Fruit fly (Drosophila melanogaster) whole organism, embryonic: ENCODE measurements around the gene Notum.

Experiments
- Awh ChIP-seq: fragments of 200-800 bp; sonication (Bioruptor generic); IDR thresholded peaks from 2 replicates; pipeline ENCODE4, ENCODE4 v1.3.6; 2022; ENCODE audit warnings: missing biosample characterization, missing genetic modification characterization
- CG11456 ChIP-seq: fragments of 200-800 bp; sonication (Bioruptor generic); IDR thresholded peaks from 3 replicates; pipeline ENCODE4 v1.3.6; 2022; ENCODE audit warnings: missing biosample characterization, missing genetic modification characterization
- CG11504 ChIP-seq: fragments of 200-800 bp; sonication (Bioruptor generic); optimal IDR thresholded peaks from 3 replicates; lab custom pipeline; 2019; ENCODE audit warnings: missing biosample characterization, mild to moderate bottlenecking, missing genetic modification characterization, moderate library complexity
- CG13296 ChIP-seq: fragments of 200-800 bp; sonication (Bioruptor generic); optimal IDR thresholded peaks from 3 replicates; lab custom pipeline; 2018; ENCODE audit warnings: missing biosample characterization, mild to moderate bottlenecking, missing genetic modification characterization
- CG17328 ChIP-seq: fragments of 200-800 bp; sonication (Bioruptor generic); IDR thresholded peaks from 2 replicates; pipeline ENCODE4 v1.3.6; 2022; ENCODE audit warnings: missing biosample characterization, missing genetic modification characterization
- CG30431 ChIP-seq: fragments of 200-800 bp; sonication (Bioruptor generic); optimal IDR thresholded peaks from 2 replicates; lab custom pipeline; 2017; ENCODE audit warnings: missing biosample characterization, missing genetic modification characterization
- CG3838 ChIP-seq: fragments of 200-800 bp; sonication (Bioruptor generic); optimal IDR thresholded peaks from 3 replicates; lab custom pipeline; 2016; ENCODE audit warnings: missing biosample characterization, missing genetic modification characterization
- CG6791 ChIP-seq: fragments of 200-800 bp; sonication (Bioruptor generic); IDR thresholded peaks from 3 replicates; pipeline ENCODE4 v1.3.6; 2022; ENCODE audit warnings: missing biosample characterization, missing genetic modification characterization; ENCODE audit not compliant: partially characterized antibody
- CG7928 ChIP-seq: fragments of 200-800 bp; sonication (Bioruptor generic); optimal IDR thresholded peaks from 2 replicates; lab custom pipeline; 2017; ENCODE audit warnings: missing biosample characterization, mild to moderate bottlenecking, missing genetic modification characterization
- CG7963 ChIP-seq: fragments of 200-800 bp; sonication (Bioruptor generic); IDR thresholded peaks from 3 replicates; pipeline ENCODE4 v1.3.6; 2022; ENCODE audit warnings: missing biosample characterization, missing genetic modification characterization; ENCODE audit not compliant: partially characterized antibody
- CG9215 ChIP-seq: fragments of 200-800 bp; sonication (Bioruptor generic); IDR thresholded peaks from 2 replicates; pipeline ENCODE4 v1.3.6; 2022; ENCODE audit warnings: missing biosample characterization, missing genetic modification characterization
- CG9727 ChIP-seq: fragments of 200-800 bp; sonication (Bioruptor generic); optimal IDR thresholded peaks from 3 replicates; lab custom pipeline; 2017; ENCODE audit warnings: missing biosample characterization, mild to moderate bottlenecking, missing genetic modification characterization
- D ChIP-seq, 2 experiments: fragments of 200-800 bp in 1 of 2; fragments of >200 bp in 1 of 2; sonication (Bioruptor generic) in 1 of 2; optimal IDR thresholded peaks; 2 replicates in 1 of 2; 3 replicates in 1 of 2; lab custom pipeline; 2017; ENCODE audit warnings: mild to moderate bottlenecking in 1 of 2, missing biosample characterization in 1 of 2, missing genetic modification characterization in 1 of 2, missing genetic modification reagents in 1 of 2
- D19B ChIP-seq: fragments of 200-800 bp; sonication (Bioruptor generic); optimal IDR thresholded peaks from 2 replicates; lab custom pipeline; 2017; ENCODE audit warnings: missing biosample characterization, mild to moderate bottlenecking, missing genetic modification characterization
- Dp ChIP-seq: fragments of 200-800 bp; sonication (Bioruptor generic); optimal IDR thresholded peaks from 2 replicates; lab custom pipeline; 2018; ENCODE audit warnings: missing biosample characterization, mild to moderate bottlenecking, missing genetic modification characterization, moderate library complexity
- HLHmδ ChIP-seq: fragments of 200-800 bp; sonication (Bioruptor generic); optimal IDR thresholded peaks from 2 replicates; lab custom pipeline; 2018; ENCODE audit warnings: missing biosample characterization, mild to moderate bottlenecking, missing genetic modification characterization, moderate library complexity
- Hr39 ChIP-seq: fragments of >200 bp; optimal IDR thresholded peaks from 2 replicates; lab custom pipeline; 2017
- Hr78 ChIP-seq, 2 experiments: fragments of 200-800 bp in 1 of 2; fragments of >200 bp in 1 of 2; sonication (Bioruptor generic) in 1 of 2; optimal IDR thresholded peaks; 2 replicates each; lab custom pipeline; 2017 to 2019; ENCODE audit warnings: missing biosample characterization in 2 of 2, missing genetic modification characterization in 2 of 2, mild to moderate bottlenecking in 1 of 2, moderate library complexity in 1 of 2
- Kr ChIP-seq: fragments of 200-800 bp; sonication (Bioruptor generic); optimal IDR thresholded peaks from 2 replicates; lab custom pipeline; 2017; ENCODE audit warnings: missing biosample characterization, mild to moderate bottlenecking, missing genetic modification characterization
- MBD-R2 ChIP-seq: fragments of 200-800 bp; sonication (Bioruptor generic); IDR thresholded peaks from 2 replicates; pipeline ENCODE4 v1.3.6; 2022; ENCODE audit warnings: missing biosample characterization, missing genetic modification characterization
- Mad ChIP-seq: fragments of 200-800 bp; sonication (Bioruptor generic); optimal IDR thresholded peaks from 2 replicates; lab custom pipeline; 2016; ENCODE audit warnings: missing biosample characterization, missing genetic modification characterization
- NC2α ChIP-seq: fragments of 200-800 bp; sonication (Bioruptor generic); optimal IDR thresholded peaks from 2 replicates; lab custom pipeline; 2016; ENCODE audit warnings: missing biosample characterization, missing genetic modification characterization
- Opbp ChIP-seq: fragments of 200-800 bp; sonication (Bioruptor generic); IDR thresholded peaks from 3 replicates; pipeline ENCODE4 v1.3.6; 2022; ENCODE audit warnings: missing biosample characterization, missing genetic modification characterization; ENCODE audit not compliant: partially characterized antibody
- Sin3A ChIP-seq: fragments of >200 bp; optimal IDR thresholded peaks from 2 replicates; lab custom pipeline; 2018
- Taf1 ChIP-seq: fragments of 200-800 bp; sonication (Bioruptor generic); IDR thresholded peaks from 2 replicates; pipeline ENCODE4 v1.3.6; 2022; ENCODE audit warnings: missing biosample characterization, missing genetic modification characterization
- ab ChIP-seq: fragments of 200-800 bp; sonication (Bioruptor generic); optimal IDR thresholded peaks from 2 replicates; lab custom pipeline; 2016; ENCODE audit warnings: missing biosample characterization, missing genetic modification characterization
- aop ChIP-seq: fragments of 200-800 bp; sonication (Bioruptor generic); IDR thresholded peaks from 2 replicates; pipeline ENCODE4 v1.3.6; 2022; ENCODE audit warnings: missing biosample characterization, missing genetic modification characterization
- az2 ChIP-seq: fragments of 200-800 bp; sonication (Bioruptor generic); optimal IDR thresholded peaks from 3 replicates; lab custom pipeline; 2016; ENCODE audit warnings: missing biosample characterization, missing genetic modification characterization
- br ChIP-seq: fragments of >200 bp; optimal IDR thresholded peaks from 2 replicates; lab custom pipeline; 2017
- cato ChIP-seq: fragments of 200-800 bp; sonication (Bioruptor generic); optimal IDR thresholded peaks from 2 replicates; lab custom pipeline; 2016; ENCODE audit warnings: missing biosample characterization, missing genetic modification characterization, borderline replicate concordance
- chn ChIP-seq: fragments of 200-800 bp; sonication (Bioruptor generic); optimal IDR thresholded peaks from 2 replicates; lab custom pipeline; 2016; ENCODE audit warnings: missing biosample characterization, missing genetic modification characterization
- gce ChIP-seq: fragments of 200-800 bp; sonication (Bioruptor generic); IDR thresholded peaks from 3 replicates; pipeline ENCODE4 v1.3.6; 2022; ENCODE audit warnings: missing biosample characterization, missing genetic modification characterization
- gcm ChIP-seq: fragments of 200-800 bp; sonication (Bioruptor generic); optimal IDR thresholded peaks from 2 replicates; lab custom pipeline; 2019; ENCODE audit warnings: missing biosample characterization, mild to moderate bottlenecking, missing genetic modification characterization, moderate library complexity
- hth ChIP-seq: fragments of >200 bp; optimal IDR thresholded peaks from 2 replicates; lab custom pipeline; 2017; ENCODE audit warnings: inconsistent platforms
- kay ChIP-seq: fragments of 200-800 bp; sonication (Bioruptor generic); optimal IDR thresholded peaks from 2 replicates; lab custom pipeline; 2016; ENCODE audit warnings: missing biosample characterization, missing genetic modification characterization
- klu ChIP-seq: fragments of 200-800 bp; sonication (Bioruptor generic); IDR thresholded peaks from 2 replicates; pipeline ENCODE4 v1.3.6; 2022; ENCODE audit warnings: missing biosample characterization, missing genetic modification characterization
- lmd ChIP-seq: fragments of 200-800 bp; sonication (Bioruptor generic); IDR thresholded peaks from 2 replicates; pipeline ENCODE4 v1.3.6; 2022; ENCODE audit warnings: missing biosample characterization, missing genetic modification characterization
- lola ChIP-seq, 3 experiments: fragments of >200 bp in 2 of 3; fragments of 200-800 bp in 1 of 3; sonication (Bioruptor generic) in 1 of 3; optimal IDR thresholded peaks; 2 replicates each; lab custom pipeline; 2017 to 2019; ENCODE audit warnings: missing biosample characterization in 3 of 3, missing genetic modification characterization in 3 of 3, mild to moderate bottlenecking in 1 of 3, moderate library complexity in 1 of 3
- oc ChIP-seq: fragments of 200-800 bp; sonication (Bioruptor generic); optimal IDR thresholded peaks from 2 replicates; lab custom pipeline; 2018; ENCODE audit warnings: missing biosample characterization, mild to moderate bottlenecking, missing genetic modification characterization, moderate library complexity
- p53 ChIP-seq: fragments of 200-800 bp; sonication (Bioruptor generic); optimal IDR thresholded peaks from 2 replicates; lab custom pipeline; 2016; ENCODE audit warnings: missing biosample characterization, missing genetic modification characterization
- pb ChIP-seq: fragments of 200-800 bp; sonication (Bioruptor generic); optimal IDR thresholded peaks from 3 replicates; lab custom pipeline; 2016; ENCODE audit warnings: missing biosample characterization, missing genetic modification characterization
- ranshi ChIP-seq: fragments of 200-800 bp; sonication (Bioruptor generic); IDR thresholded peaks from 2 replicates; pipeline ENCODE4 v1.3.6; 2022; ENCODE audit warnings: missing biosample characterization, missing genetic modification characterization
- row ChIP-seq: fragments of 200-800 bp; sonication (Bioruptor generic); IDR thresholded peaks from 3 replicates; pipeline ENCODE4 v1.3.6; 2022; ENCODE audit warnings: missing biosample characterization, missing genetic modification characterization
- sob ChIP-seq: fragments of 200-800 bp; sonication (Bioruptor generic); IDR thresholded peaks from 2 replicates; pipeline ENCODE4 v1.3.6; 2022; ENCODE audit warnings: missing biosample characterization, missing genetic modification characterization
- sr ChIP-seq: fragments of 200-800 bp; sonication (Bioruptor generic); IDR thresholded peaks from 3 replicates; pipeline ENCODE4 v1.3.6; 2022; ENCODE audit warnings: missing biosample characterization, missing genetic modification characterization
- sug ChIP-seq: fragments of 200-800 bp; optimal IDR thresholded peaks from 2 replicates; lab custom pipeline; 2019; ENCODE audit warnings: missing biosample characterization, mild to moderate bottlenecking, missing genetic modification characterization, moderate library complexity
- tgo ChIP-seq: fragments of 200-800 bp; sonication (Bioruptor generic); IDR thresholded peaks from 3 replicates; pipeline ENCODE4 v1.3.6; 2022; ENCODE audit warnings: missing biosample characterization, missing genetic modification characterization
- tll ChIP-seq, 2 experiments: fragments of 200-800 bp in 1 of 2; fragments of >200 bp in 1 of 2; sonication (Bioruptor generic) in 1 of 2; optimal IDR thresholded peaks; 2 replicates each; lab custom pipeline; 2017 to 2019; ENCODE audit warnings: missing biosample characterization in 2 of 2, missing genetic modification characterization in 2 of 2, mild to moderate bottlenecking in 1 of 2, moderate library complexity in 1 of 2
- trh ChIP-seq: fragments of 200-800 bp; sonication (Bioruptor generic); optimal IDR thresholded peaks from 2 replicates; lab custom pipeline; 2016; ENCODE audit warnings: missing biosample characterization, missing genetic modification characterization
- usp ChIP-seq: fragments of >200 bp; optimal IDR thresholded peaks from 2 replicates; lab custom pipeline; 2017; ENCODE audit warnings: missing biosample characterization, missing genetic modification characterization

Notum gene

dm6 chr3L:15982783-15983432 lies 40.4 kb upstream of the Notum start, which contains the start of the genes brm and Arl1 (continued):
- TF ChIP-seq ranshi = peak; percentile 99
- peak; percentile 93 for TF ChIP-seq chn (GFP tag; lab: Kevin White, UChicago)
- peak; percentile 99 for TF ChIP-seq CG9215 (GFP tag; lab: Robert Waterston, UW)
- no peak for TF ChIP-seq HLHmδ (GFP tag; lab: Kevin White, UChicago)
- peak; percentile 96 for TF ChIP-seq cato (GFP tag; lab: Kevin White, UChicago)
- peak; percentile 10 for TF ChIP-seq Kr (GFP tag; lab: Kevin White, UChicago)
- peak; percentile 95 for TF ChIP-seq sr
- 0 out of 3 replicates have a peak, but pooled peaks have one; percentile 19 for TF ChIP-seq CG6791
- peak; percentile 18 for TF ChIP-seq p53
- peak; percentile 63 for TF ChIP-seq Sin3A (lab: Kevin White, UChicago)
- TF ChIP-seq row (GFP tag; lab: Robert Waterston, UW) = peak; percentile 100
- TF ChIP-seq pb (GFP tag; lab: Kevin White, UChicago) = peak; percentile 30
- TF ChIP-seq gcm (GFP tag; lab: Kevin White, UChicago) = peak; percentile 94
- peak; percentile 97 for TF ChIP-seq CG11504 (tag; lab: Kevin White, UChicago)
- TF ChIP-seq lola (GFP tag; optimal IDR thresholded peaks at IDR 0.05; lab: Kevin White, UChicago) = peak in 1 of 3 experiments; percentile 97
- TF ChIP-seq az2 (GFP tag; lab: Kevin White, UChicago) = peak; percentile 97
- peak; percentile 99 for TF ChIP-seq CG9727 (GFP tag; lab: Kevin White, UChicago)
- TF ChIP-seq lmd (GFP tag; lab: Robert Waterston, UW) = peak; percentile 99
- TF ChIP-seq sug (tag; lab: Kevin White, UChicago) = peak; percentile 98
- peak; percentile 94 for TF ChIP-seq D19B (GFP tag; lab: Kevin White, UChicago)
- peak; percentile 100 for TF ChIP-seq sob (GFP tag; lab: Robert Waterston, UW)
- TF ChIP-seq NC2α = no peak
- TF ChIP-seq hth (lab: Kevin White, UChicago) = no peak
- TF ChIP-seq CG17328 (GFP tag; lab: Robert Waterston, UW) = peak; percentile 99
- peak; percentile 96 for TF ChIP-seq aop (GFP tag; lab: Robert Waterston, UW)
- peak; percentile 99 for TF ChIP-seq klu (GFP tag; lab: Robert Waterston, UW)
- TF ChIP-seq trh (GFP tag; lab: Kevin White, UChicago) = peak; percentile 94
- TF ChIP-seq Hr39 (lab: Kevin White, UChicago) = no peak
- no peak for TF ChIP-seq br
- TF ChIP-seq Mad = peak; percentile 97
- no peak for TF ChIP-seq Hr78 (GFP tag; optimal IDR thresholded peaks at IDR 0.05; lab: Kevin White, UChicago)
- peak; percentile 97 for TF ChIP-seq Taf1
- TF ChIP-seq CG11456 (GFP tag; lab: Robert Waterston, UW) = peak; percentile 99
- TF ChIP-seq CG7928 (GFP tag; lab: Kevin White, UChicago) = peak; percentile 83
- peak; percentile 99 for TF ChIP-seq kay
- TF ChIP-seq Opbp = peak; percentile 59; the same call in 1 of the 3 replicates
- TF ChIP-seq Dp = peak; percentile 40
- peak; percentile 99 for TF ChIP-seq tgo
- peak; percentile 98 for TF ChIP-seq CG13296
- TF ChIP-seq usp (GFP tag; lab: Kevin White, UChicago) = no peak
- peak; percentile 70 for TF ChIP-seq ab (GFP tag; lab: Kevin White, UChicago)
- TF ChIP-seq CG3838 (GFP tag; lab: Kevin White, UChicago) = peak; percentile 78
- peak; percentile 99 for TF ChIP-seq Awh
- peak; percentile 96 for TF ChIP-seq oc (tag; lab: Kevin White, UChicago)
- TF ChIP-seq D (optimal IDR thresholded peaks at IDR 0.05; lab: Kevin White, UChicago) = no peak
- TF ChIP-seq D (GFP tag; optimal IDR thresholded peaks at IDR 0.05; lab: Kevin White, UChicago) = peak; percentile 97
- peak; percentile 100 for TF ChIP-seq MBD-R2 (GFP tag; lab: Robert Waterston, UW)
- no peak for TF ChIP-seq CG7963 (GFP tag; lab: Robert Waterston, UW)
- peak; percentile 98 for TF ChIP-seq CG30431
- peak; percentile 98 for TF ChIP-seq gce (GFP tag; lab: Robert Waterston, UW)
- TF ChIP-seq tll (GFP tag; optimal IDR thresholded peaks at IDR 0.05; lab: Kevin White, UChicago) = peak in 1 of 2 experiments; percentile 83
